Fruit fly (Drosophila melanogaster) whole organism: ENCODE results near the gene CG32318.

Source experiments
- Dll ChIP-seq: fragments of >200 bp; optimal IDR thresholded peaks from 2 replicates; lab custom pipeline; 2017
- psq ChIP-seq: fragments of >200 bp; optimal IDR thresholded peaks from 2 replicates; lab custom pipeline; 2017
- usp ChIP-seq: fragments of >200 bp; optimal IDR thresholded peaks from 2 replicates; lab custom pipeline; 2017; ENCODE audit warnings: missing biosample characterization, missing genetic modification characterization, mixed read lengths

- TF ChIP-seq usp (no peak), psq (lab: Kevin White, UChicago) (no peak), Dll (lab: Kevin White, UChicago) (no peak)
Observed at dm6 chr3L:1275767-1276166, 29.0 kb upstream of the CG32318 start, which contains the start of gene CG32333.
